Fruit fly (Drosophila melanogaster) whole organism, embryonic: Measurements from ENCODE around the gene CG31627.
A peak's percentile ranks its signal among the peaks of the same experiment; 100 is the strongest.

Experiments used
- Ada2b ChIP-seq: fragments of 200-800 bp; sonication (Bioruptor generic); IDR thresholded peaks from 2 replicates; pipeline ENCODE4 v1.3.6; 2022; ENCODE audit warnings: missing biosample characterization, missing genetic modification characterization
- Adf1 ChIP-seq: fragments of 200-800 bp; sonication (Bioruptor generic); IDR thresholded peaks from 2 replicates; pipeline ENCODE4 v1.3.6; 2022; ENCODE audit warnings: missing biosample characterization, missing genetic modification characterization
- Blimp-1 ChIP-seq: fragments of 200-800 bp; sonication (Bioruptor generic); optimal IDR thresholded peaks from 3 replicates; lab custom pipeline; 2018; ENCODE audit warnings: missing biosample characterization, missing genetic modification characterization, mild to moderate bottlenecking, moderate library complexity, missing genetic modification reagents
- CG1024 ChIP-seq: fragments of 200-800 bp; sonication (Bioruptor generic); IDR thresholded peaks from 2 replicates; pipeline ENCODE4 v1.3.6; 2022; ENCODE audit warnings: missing biosample characterization, missing genetic modification characterization
- CG11696 ChIP-seq: fragments of 200-800 bp; sonication (Bioruptor generic); IDR thresholded peaks from 2 replicates; pipeline ENCODE4 v1.3.6; 2022; ENCODE audit warnings: missing biosample characterization, missing genetic modification characterization
- CG1233 ChIP-seq: fragments of 200-800 bp; sonication (Bioruptor generic); optimal IDR thresholded peaks from 4 replicates; lab custom pipeline; 2018; ENCODE audit warnings: missing biosample characterization, mild to moderate bottlenecking, missing genetic modification characterization
- CG14860 ChIP-seq: fragments of 200-800 bp; sonication (Bioruptor generic); IDR thresholded peaks from 3 replicates; pipeline ENCODE4 v1.3.6; 2022; ENCODE audit warnings: missing biosample characterization, missing genetic modification characterization; ENCODE audit not compliant: partially characterized antibody
- CG15011 ChIP-seq: fragments of 200-800 bp; sonication (Bioruptor generic); optimal IDR thresholded peaks from 3 replicates; lab custom pipeline; 2018; ENCODE audit warnings: missing biosample characterization, mild to moderate bottlenecking, missing genetic modification characterization
- CG1529 ChIP-seq: fragments of 200-800 bp; sonication (Bioruptor generic); optimal IDR thresholded peaks from 3 replicates; lab custom pipeline; 2018; ENCODE audit warnings: missing biosample characterization, missing genetic modification characterization
- CG15601 ChIP-seq: fragments of 200-800 bp; sonication (Bioruptor generic); optimal IDR thresholded peaks from 3 replicates; lab custom pipeline; 2019; ENCODE audit warnings: missing biosample characterization, mild to moderate bottlenecking, missing genetic modification characterization, moderate library complexity
- CG15696 ChIP-seq: fragments of 200-800 bp; sonication (Bioruptor generic); optimal IDR thresholded peaks from 2 replicates; lab custom pipeline; 2019; ENCODE audit warnings: missing biosample characterization, mild to moderate bottlenecking, missing genetic modification characterization, moderate library complexity
- CG16815 ChIP-seq: fragments of 200-800 bp; sonication (Bioruptor generic); optimal IDR thresholded peaks from 3 replicates; lab custom pipeline; 2017; ENCODE audit warnings: missing biosample characterization, mild to moderate bottlenecking, missing genetic modification characterization
- CG1832 ChIP-seq: fragments of 200-800 bp; sonication (Bioruptor generic); optimal IDR thresholded peaks from 2 replicates; lab custom pipeline; 2017; ENCODE audit warnings: missing biosample characterization, mild to moderate bottlenecking, missing genetic modification characterization, inconsistent platforms
- CG18476 ChIP-seq: fragments of 200-800 bp; sonication (Bioruptor generic); optimal IDR thresholded peaks from 2 replicates; lab custom pipeline; 2016; ENCODE audit warnings: missing biosample characterization, mild to moderate bottlenecking, missing genetic modification characterization
- CG30431 ChIP-seq: fragments of 200-800 bp; sonication (Bioruptor generic); optimal IDR thresholded peaks from 2 replicates; lab custom pipeline; 2017; ENCODE audit warnings: missing biosample characterization, missing genetic modification characterization
- CG32767 ChIP-seq: fragments of 200-800 bp; sonication (Bioruptor generic); IDR thresholded peaks from 2 replicates; pipeline ENCODE4 v1.3.6; 2022; ENCODE audit warnings: missing biosample characterization, missing genetic modification characterization
- CG3838 ChIP-seq: fragments of 200-800 bp; sonication (Bioruptor generic); optimal IDR thresholded peaks from 3 replicates; lab custom pipeline; 2016; ENCODE audit warnings: missing biosample characterization, missing genetic modification characterization
- CG3995 ChIP-seq: fragments of 200-800 bp; sonication (Bioruptor generic); optimal IDR thresholded peaks from 3 replicates; lab custom pipeline; 2016; ENCODE audit warnings: missing biosample characterization, missing genetic modification characterization
- CG42726 ChIP-seq: fragments of 200-800 bp; sonication (Bioruptor generic); IDR thresholded peaks from 2 replicates; pipeline ENCODE4 v1.3.6; 2022; ENCODE audit warnings: missing biosample characterization, missing genetic modification characterization; ENCODE audit not compliant: partially characterized antibody
- CG4328 ChIP-seq: fragments of 200-800 bp; sonication (Bioruptor generic); optimal IDR thresholded peaks from 3 replicates; lab custom pipeline; 2017; ENCODE audit warnings: missing biosample characterization, missing genetic modification reagents, missing genetic modification characterization
- CG43689 ChIP-seq: fragments of 200-800 bp; sonication (Bioruptor generic); IDR thresholded peaks from 2 replicates; pipeline ENCODE4 v1.3.6; 2022; ENCODE audit warnings: missing biosample characterization, missing genetic modification characterization
- CG5245 ChIP-seq: fragments of 200-800 bp; sonication (Bioruptor generic); optimal IDR thresholded peaks from 3 replicates; lab custom pipeline; 2016; ENCODE audit warnings: missing biosample characterization, missing genetic modification characterization
- CG7271 ChIP-seq: fragments of 200-800 bp; sonication (Bioruptor generic); optimal IDR thresholded peaks from 2 replicates; lab custom pipeline; 2018; ENCODE audit warnings: missing biosample characterization, mild to moderate bottlenecking, missing genetic modification characterization, moderate library complexity
- CG8944 ChIP-seq: fragments of 200-800 bp; sonication (Bioruptor generic); optimal IDR thresholded peaks from 3 replicates; lab custom pipeline; 2016; ENCODE audit warnings: missing biosample characterization, missing genetic modification characterization
- CG9215 ChIP-seq: fragments of 200-800 bp; sonication (Bioruptor generic); IDR thresholded peaks from 2 replicates; pipeline ENCODE4 v1.3.6; 2022; ENCODE audit warnings: missing biosample characterization, missing genetic modification characterization
- CG9609 ChIP-seq: fragments of 200-800 bp; sonication (Bioruptor generic); optimal IDR thresholded peaks from 3 replicates; lab custom pipeline; 2016; ENCODE audit warnings: missing biosample characterization, missing genetic modification characterization
- CG9876 ChIP-seq: fragments of 200-800 bp; sonication (Bioruptor generic); optimal IDR thresholded peaks from 2 replicates; lab custom pipeline; 2016; ENCODE audit warnings: missing biosample characterization, missing genetic modification characterization
- CoRest ChIP-seq: fragments of 200-800 bp; sonication (Bioruptor generic); optimal IDR thresholded peaks from 3 replicates; lab custom pipeline; 2018; ENCODE audit warnings: missing biosample characterization, mild to moderate bottlenecking, missing genetic modification characterization, moderate library complexity
- HLH54F ChIP-seq: fragments of 200-800 bp; sonication (Bioruptor generic); optimal IDR thresholded peaks from 3 replicates; lab custom pipeline; 2016; ENCODE audit warnings: missing biosample characterization, missing genetic modification characterization
- NC2β ChIP-seq: fragments of 200-800 bp; sonication (Bioruptor generic); optimal IDR thresholded peaks from 2 replicates; lab custom pipeline; 2016; ENCODE audit warnings: missing biosample characterization, missing genetic modification characterization
- Nf-YC ChIP-seq: fragments of 200-800 bp; optimal IDR thresholded peaks from 3 replicates; lab custom pipeline; 2019; ENCODE audit warnings: missing biosample characterization, mild to moderate bottlenecking, missing genetic modification characterization, moderate library complexity
- Sry-β ChIP-seq: fragments of 200-800 bp; sonication (Bioruptor generic); optimal IDR thresholded peaks from 2 replicates; lab custom pipeline; 2018; ENCODE audit warnings: missing biosample characterization, mild to moderate bottlenecking, missing genetic modification characterization, moderate library complexity
- Ssrp ChIP-seq: fragments of 200-800 bp; sonication (Bioruptor generic); optimal IDR thresholded peaks from 2 replicates; lab custom pipeline; 2018; ENCODE audit warnings: missing biosample characterization, mild to moderate bottlenecking, missing genetic modification characterization, moderate library complexity
- ab ChIP-seq: fragments of 200-800 bp; sonication (Bioruptor generic); optimal IDR thresholded peaks from 2 replicates; lab custom pipeline; 2016; ENCODE audit warnings: missing biosample characterization, missing genetic modification characterization
- chm ChIP-seq: fragments of 200-800 bp; sonication (Bioruptor generic); IDR thresholded peaks from 2 replicates; pipeline ENCODE4 v1.3.6; 2022; ENCODE audit warnings: missing biosample characterization, missing genetic modification characterization
- chn ChIP-seq: fragments of 200-800 bp; sonication (Bioruptor generic); optimal IDR thresholded peaks from 2 replicates; lab custom pipeline; 2016; ENCODE audit warnings: missing biosample characterization, missing genetic modification characterization
- corto ChIP-seq: fragments of 200-800 bp; sonication (Bioruptor generic); optimal IDR thresholded peaks from 2 replicates; lab custom pipeline; 2016; ENCODE audit warnings: missing biosample characterization, mild to moderate bottlenecking, missing genetic modification characterization, moderate library complexity
- dati ChIP-seq: fragments of 200-800 bp; sonication (Bioruptor generic); IDR thresholded peaks from 2 replicates; pipeline ENCODE4 v1.3.6; 2022; ENCODE audit warnings: missing biosample characterization, missing genetic modification characterization
- disco-r ChIP-seq: fragments of 200-800 bp; sonication (Bioruptor generic); optimal IDR thresholded peaks from 2 replicates; lab custom pipeline; 2016; ENCODE audit warnings: missing biosample characterization, missing genetic modification characterization
- dmrt11E ChIP-seq: fragments of 200-800 bp; sonication (Bioruptor generic); optimal IDR thresholded peaks from 3 replicates; lab custom pipeline; 2018; ENCODE audit warnings: missing biosample characterization, mild to moderate bottlenecking, missing genetic modification characterization, moderate library complexity
- fd102C ChIP-seq: fragments of 200-800 bp; sonication (Bioruptor generic); optimal IDR thresholded peaks from 2 replicates; lab custom pipeline; 2018; ENCODE audit warnings: missing biosample characterization, mild to moderate bottlenecking, missing genetic modification characterization, moderate library complexity
- fd96Cb ChIP-seq: fragments of 200-800 bp; sonication (Bioruptor generic); optimal IDR thresholded peaks from 2 replicates; lab custom pipeline; 2018; ENCODE audit warnings: missing biosample characterization, mild to moderate bottlenecking, missing genetic modification characterization, moderate library complexity
- fru ChIP-seq: fragments of >200 bp; optimal IDR thresholded peaks from 2 replicates; lab custom pipeline; 2017
- hth ChIP-seq: fragments of >200 bp; optimal IDR thresholded peaks from 2 replicates; lab custom pipeline; 2017; ENCODE audit warnings: inconsistent platforms
- lola ChIP-seq, 3 experiments: fragments of >200 bp in 2 of 3; fragments of 200-800 bp in 1 of 3; sonication (Bioruptor generic) in 1 of 3; optimal IDR thresholded peaks; 2 replicates each; lab custom pipeline; 2017 to 2019; ENCODE audit warnings: missing biosample characterization in 3 of 3, missing genetic modification characterization in 3 of 3, mild to moderate bottlenecking in 1 of 3, moderate library complexity in 1 of 3
- org-1 ChIP-seq: fragments of 200-800 bp; sonication (Bioruptor generic); optimal IDR thresholded peaks from 2 replicates; lab custom pipeline; 2017; ENCODE audit warnings: missing biosample characterization, missing genetic modification characterization
- peb ChIP-seq: fragments of 200-800 bp; sonication (Bioruptor generic); IDR thresholded peaks from 2 replicates; pipeline ENCODE4 v1.3.6; 2022; ENCODE audit warnings: missing biosample characterization, missing genetic modification characterization
- tna ChIP-seq: fragments of 200-800 bp; sonication (Bioruptor generic); IDR thresholded peaks from 2 replicates; pipeline ENCODE4 v1.3.6; 2022; ENCODE audit warnings: missing biosample characterization, missing genetic modification characterization; ENCODE audit not compliant: partially characterized antibody
- twi ChIP-seq: fragments of 200-800 bp; optimal IDR thresholded peaks from 2 replicates; lab custom pipeline; 2019; ENCODE audit warnings: missing biosample characterization, mild to moderate bottlenecking, missing genetic modification characterization, moderate library complexity
- unpg ChIP-seq: fragments of 200-800 bp; sonication (Bioruptor generic); optimal IDR thresholded peaks from 3 replicates; lab custom pipeline; 2018; ENCODE audit warnings: missing biosample characterization, mild to moderate bottlenecking, missing genetic modification characterization, moderate library complexity
- zfh1 ChIP-seq: fragments of 200-800 bp; sonication (Bioruptor generic); IDR thresholded peaks from 3 replicates; pipeline ENCODE4 v1.3.6; 2022; ENCODE audit warnings: missing biosample characterization, missing genetic modification characterization

CG31627 gene

dm6 chr2L:21163311-21163842 is 9.6 kb upstream of the CG31627 start, which contains the start of gene Noc2 (continued):
- TF ChIP-seq CG1529 (GFP tag; lab: Kevin White, UChicago) (no peak), zfh1 (peak; percentile 65; the same call in 2 of the 3 replicates), fd96Cb (tag; lab: Kevin White, UChicago) (peak; percentile 48), NC2β (GFP tag; lab: Kevin White, UChicago) (no peak), CG8944 (GFP tag; lab: Kevin White, UChicago) (peak; percentile 16), Adf1 (no peak), fd102C (GFP tag; lab: Kevin White, UChicago) (no peak), CG3995 (no peak), dati (no peak), CoRest (peak; percentile 60), CG15601 (tag; lab: Kevin White, UChicago) (peak; percentile 34), CG5245 (GFP tag; lab: Kevin White, UChicago) (peak; percentile 26), CG14860 (GFP tag; lab: Robert Waterston, UW) (no peak), CG30431 (GFP tag; lab: Kevin White, UChicago) (no peak), HLH54F (peak; percentile 29), hth (lab: Kevin White, UChicago) (no peak), CG32767 (GFP tag; lab: Robert Waterston, UW) (peak; percentile 9; the same call in 1 of the 2 replicates), twi (tag; lab: Kevin White, UChicago) (peak; percentile 2), CG1024 (peak; percentile 60), org-1 (GFP tag; lab: Kevin White, UChicago) (no peak), disco-r (GFP tag; lab: Kevin White, UChicago) (no peak), Ada2b (GFP tag; lab: Robert Waterston, UW) (peak; percentile 51; the same call in 1 of the 2 replicates), peb (GFP tag; lab: Robert Waterston, UW) (no peak), CG43689 (GFP tag; lab: Robert Waterston, UW) (no peak), unpg (GFP tag; lab: Kevin White, UChicago) (peak; percentile 27), Sry-β (peak; percentile 83), CG11696 (0 out of 2 replicates have a peak, but pooled peaks have one; percentile 39), Ssrp (tag; lab: Kevin White, UChicago) (peak; percentile 29), CG15696 (tag; lab: Kevin White, UChicago) (peak; percentile 27), CG16815 (no peak), CG9215 (GFP tag; lab: Robert Waterston, UW) (peak; percentile 36; the same call in 1 of the 2 replicates), CG1233 (GFP tag; lab: Kevin White, UChicago) (no peak), ab (no peak), CG18476 (GFP tag; lab: Kevin White, UChicago) (no peak), CG1832 (GFP tag; lab: Kevin White, UChicago) (no peak), Nf-YC (tag; lab: Kevin White, UChicago) (peak; percentile 55), CG7271 (no peak), chn (peak; percentile 36), dmrt11E (tag; lab: Kevin White, UChicago) (peak; percentile 36), lola (GFP tag; optimal IDR thresholded peaks at IDR 0.05; lab: Kevin White, UChicago) (peak in 1 of 3 experiments; percentile 30), chm (no peak), CG9876 (GFP tag; lab: Kevin White, UChicago) (no peak), corto (GFP tag; lab: Kevin White, UChicago) (no peak), CG42726 (GFP tag; lab: Robert Waterston, UW) (no peak), CG4328 (peak; percentile 58), CG9609 (GFP tag; lab: Kevin White, UChicago) (no peak), Blimp-1 (peak; percentile 32), tna (GFP tag; lab: Robert Waterston, UW) (no peak), CG3838 (no peak), CG15011 (GFP tag; lab: Kevin White, UChicago) (no peak), fru (lab: Kevin White, UChicago) (no peak)
